Worm (Caenorhabditis elegans): Measurements from ENCODE around the gene dyf-17.

Gene dyf-17

ce11 chrV:19125812-19126211 lies 1.5 kb upstream of the dyf-17 start (continued):
- TF ChIP-seq snpc-4 (GFP tag; optimal IDR thresholded peaks at IDR 0.05) (peak; percentile 45), snpc-4 (tag; optimal IDR thresholded peaks at IDR 0.05) (peak in 3 of 4 experiments; percentile 13 to 59 (median 23)), egl-44 (GFP tag; IDR thresholded peaks at IDR 0.05) (peak; percentile 59; the same call in 1 of the 2 replicates), Y79H2A.3 (GFP tag; conservative IDR thresholded peaks at IDR 0.05) (peak; percentile 57; the same call in 1 of the 2 replicates), nfya-2 (GFP tag; IDR thresholded peaks at IDR 0.05) (no peak), D2030.7 (GFP tag; IDR thresholded peaks at IDR 0.05) (peak; percentile 77), snpc-1.3 (tag; optimal IDR thresholded peaks at IDR 0.05; ENCODE audit: insufficient read depth) (peak; percentile 40), chd-7 (tag; optimal IDR thresholded peaks at IDR 0.05) (no peak), gei-17 (GFP tag; optimal IDR thresholded peaks at IDR 0.05) (no peak), F10E7.11 (tag; optimal IDR thresholded peaks at IDR 0.05) (no peak), lin-35 (GFP tag; optimal IDR thresholded peaks at IDR 0.05) (peak in 1 of 3 experiments; percentile 20), F22D6.2 (tag; optimal IDR thresholded peaks at IDR 0.05) (no peak), nhr-179 (tag; optimal IDR thresholded peaks at IDR 0.05) (no peak), bed-2 (GFP tag; IDR thresholded peaks at IDR 0.05) (peak; percentile 74; the same call in 1 of the 2 replicates), ztf-22 (GFP tag; optimal IDR thresholded peaks at IDR 0.05) (peak; percentile 33), ceh-58 (GFP tag; IDR thresholded peaks at IDR 0.05) (no peak), ceh-27 (GFP tag; optimal IDR thresholded peaks at IDR 0.05) (peak; percentile 79), tbp1 (GFP tag; optimal IDR thresholded peaks at IDR 0.05) (peak; percentile 97), cebp-2 (GFP tag; IDR thresholded peaks at IDR 0.05) (no peak), Y56A3A.18 (GFP tag; IDR thresholded peaks at IDR 0.05) (peak; percentile 86), fkh-3 (tag; optimal IDR thresholded peaks at IDR 0.05) (peak; percentile 56), nhr-27 (tag; optimal IDR thresholded peaks at IDR 0.05) (no peak), mes-4 (tag; optimal IDR thresholded peaks at IDR 0.05) (no peak), attf-3 (GFP tag; conservative IDR thresholded peaks at IDR 0.05) (peak; percentile 80), tbx-9 (tag; optimal IDR thresholded peaks at IDR 0.05; ENCODE audit: borderline replicate concordance) (no peak), unc-130 (GFP tag; optimal IDR thresholded peaks at IDR 0.05) (no peak), rpc-1 (optimal IDR thresholded peaks at IDR 0.05) (peak; percentile 83), rpc-1 (tag; optimal IDR thresholded peaks at IDR 0.05) (peak; percentile 83), die-1 (tag; optimal IDR thresholded peaks at IDR 0.05) (peak; percentile 70), hrde-1 (tag; optimal IDR thresholded peaks at IDR 0.05; ENCODE audit: borderline replicate concordance) (no peak), ztf-26 (tag; optimal IDR thresholded peaks at IDR 0.05) (peak; percentile 58), somi-1 (GFP tag; optimal IDR thresholded peaks at IDR 0.05) (peak; percentile 6), Y53F4B.3 (GFP tag; IDR thresholded peaks at IDR 0.05) (peak; percentile 23; the same call in 1 of the 2 replicates), B0336.3 (GFP tag; IDR thresholded peaks at IDR 0.05) (peak; percentile 69), lin-26 (GFP tag; IDR thresholded peaks at IDR 0.05) (peak; percentile 93), rcor-1 (GFP tag; IDR thresholded peaks at IDR 0.05) (peak; percentile 57), F57C9.4 (tag; optimal IDR thresholded peaks at IDR 0.05) (no peak), xnd-1 (tag; optimal IDR thresholded peaks at IDR 0.05) (no peak), attf-6 (GFP tag; IDR thresholded peaks at IDR 0.05) (peak; percentile 68), ztf-18 (tag; optimal IDR thresholded peaks at IDR 0.05) (peak; percentile 69), atf-7 (tag; optimal IDR thresholded peaks at IDR 0.05) (peak; percentile 39), mel-28 (tag; optimal IDR thresholded peaks at IDR 0.05; ENCODE audit: borderline replicate concordance) (no peak), ceh-100 (GFP tag; IDR thresholded peaks at IDR 0.05) (peak; percentile 45; the same call in 1 of the 2 replicates), lin-54 (GFP tag; optimal IDR thresholded peaks at IDR 0.05) (peak; percentile 67), snpc-1.1 (tag; optimal IDR thresholded peaks at IDR 0.05; ENCODE audit: insufficient read depth) (no peak), lsy-27 (tag; optimal IDR thresholded peaks at IDR 0.05; ENCODE audit: borderline replicate concordance, insufficient read depth) (no peak), ztf-3 (GFP tag; optimal IDR thresholded peaks at IDR 0.05) (peak; percentile 44), F52B5.7 (tag; optimal IDR thresholded peaks at IDR 0.05) (peak; percentile 55), dpl-1 (GFP tag; optimal IDR thresholded peaks at IDR 0.05) (no peak)

All from whole organism, young adult.